Fruit fly (Drosophila melanogaster) whole organism, adult: ENCODE results near the gene LManIV.

Experiments
- CG11617 ChIP-seq: fragments of 200-800 bp; sonication (Bioruptor generic); optimal IDR thresholded peaks from 2 replicates; lab custom pipeline; 2017; ENCODE audit warnings: mild to moderate bottlenecking, missing biosample characterization, missing genetic modification reagents, missing genetic modification characterization
- CG14711 ChIP-seq: fragments of 200-800 bp; sonication (Bioruptor generic); optimal IDR thresholded peaks from 2 replicates; lab custom pipeline; 2018; ENCODE audit warnings: missing biosample characterization, mild to moderate bottlenecking, missing genetic modification characterization, moderate library complexity
- CG1620 ChIP-seq: fragments of 200-800 bp; sonication (Bioruptor generic); optimal IDR thresholded peaks from 2 replicates; lab custom pipeline; 2016; ENCODE audit warnings: missing biosample characterization, missing genetic modification characterization
- CG33017 ChIP-seq: fragments of 200-800 bp; sonication (Bioruptor generic); optimal IDR thresholded peaks from 2 replicates; lab custom pipeline; 2018; ENCODE audit warnings: missing biosample characterization, mild to moderate bottlenecking, missing genetic modification characterization, moderate library complexity
- CG5204 ChIP-seq: fragments of 200-800 bp; sonication (Bioruptor generic); optimal IDR thresholded peaks from 2 replicates; lab custom pipeline; 2016; ENCODE audit warnings: missing biosample characterization, missing genetic modification characterization
- Clk ChIP-seq: fragments of 200-800 bp; sonication (Bioruptor generic); optimal IDR thresholded peaks from 2 replicates; lab custom pipeline; 2017; ENCODE audit warnings: missing biosample characterization, missing genetic modification characterization
- Crg-1 ChIP-seq: fragments of 200-800 bp; sonication (Bioruptor generic); optimal IDR thresholded peaks from 2 replicates; lab custom pipeline; 2016; ENCODE audit warnings: missing biosample characterization, missing genetic modification characterization
- bab1 ChIP-seq: fragments of 200-800 bp; sonication (Bioruptor generic); optimal IDR thresholded peaks from 3 replicates; lab custom pipeline; 2019; ENCODE audit warnings: missing biosample characterization, mild to moderate bottlenecking, missing genetic modification characterization, moderate library complexity
- cnc ChIP-seq, 2 experiments: fragments of >200 bp; optimal IDR thresholded peaks; 2 replicates each; lab custom pipeline; 2017
- kay ChIP-seq: fragments of 200-800 bp; sonication (Bioruptor generic); peaks from one replicate; lab custom pipeline; 2016; ENCODE audit warnings: missing biosample characterization, missing genetic modification characterization, borderline replicate concordance
- pad ChIP-seq: fragments of 200-800 bp; sonication (Bioruptor generic); optimal IDR thresholded peaks from 3 replicates; lab custom pipeline; 2017; ENCODE audit warnings: missing biosample characterization, missing genetic modification characterization, mild to moderate bottlenecking, moderate library complexity, missing genetic modification reagents
- tj ChIP-seq: fragments of 200-800 bp; sonication (Bioruptor generic); optimal IDR thresholded peaks from 3 replicates; lab custom pipeline; 2017; ENCODE audit warnings: missing biosample characterization, mild to moderate bottlenecking, missing genetic modification characterization, moderate library complexity
- toe ChIP-seq: fragments of 200-800 bp; sonication (Bioruptor generic); optimal IDR thresholded peaks from 2 replicates; lab custom pipeline; 2016; ENCODE audit warnings: missing biosample characterization, missing genetic modification characterization

- TF ChIP-seq kay (GFP tag; lab: Kevin White, UChicago) (peak; percentile 98), Clk (GFP tag; lab: Kevin White, UChicago) (no peak), Crg-1 (peak; percentile 36), CG33017 (tag; lab: Kevin White, UChicago) (no peak), toe (GFP tag; lab: Kevin White, UChicago) (no peak), CG5204 (GFP tag; lab: Kevin White, UChicago) (no peak), cnc (optimal IDR thresholded peaks at IDR 0.05; lab: Kevin White, UChicago) (no peak), CG1620 (no peak), CG14711 (no peak), tj (GFP tag; lab: Kevin White, UChicago) (peak; percentile 30), bab1 (GFP tag; lab: Kevin White, UChicago) (no peak), CG11617 (GFP tag; lab: Kevin White, UChicago) (peak; percentile 26), pad (GFP tag; lab: Kevin White, UChicago) (peak; percentile 30)
Observed at dm6 chr2L:8739984-8740756, 32.0 kb downstream of the LManIV start, which contains the start of gene raw.
